Worm (Caenorhabditis elegans): ENCODE measurements around the gene C04A11.5.
A peak's percentile ranks its signal among the peaks of the same experiment; 100 is the strongest.

DNA sequence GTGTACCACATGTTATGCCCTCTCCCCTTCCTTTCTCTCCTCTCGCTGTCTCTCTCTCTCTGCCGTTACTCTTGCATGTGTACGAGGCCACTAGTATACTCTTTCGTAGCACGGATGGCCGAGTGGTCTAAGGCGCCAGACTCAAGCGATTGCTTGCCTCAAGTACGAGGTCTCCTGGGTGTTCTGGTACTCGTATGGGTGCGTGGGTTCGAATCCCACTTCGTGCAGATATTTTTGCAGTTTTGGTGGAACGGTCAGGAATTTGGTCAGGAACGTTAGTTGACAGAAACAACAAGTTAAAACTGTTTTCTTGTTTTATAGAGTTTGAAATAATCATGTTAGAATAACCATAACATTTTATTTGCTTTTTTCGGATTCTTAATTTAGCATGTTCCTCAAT lies 1.1 kb downstream of the C04A11.5 start:
- TF ChIP-seq F13C5.2 (tag; optimal IDR thresholded peaks at IDR 0.05) (peak; percentile 100), ets-7 (tag; optimal IDR thresholded peaks at IDR 0.05) (peak; percentile 97), ama-1 (optimal IDR thresholded peaks at IDR 0.05) (no peak)
